Worm (Caenorhabditis elegans) whole organism, L4/young adult: Measurements from ENCODE around the gene sup-26.

Experiments used
- W03F9.2 ChIP-seq: fragments of 150-350 bp; optimal IDR thresholded peaks from 2 replicates; lab custom pipeline; 2014; ENCODE audit warnings: missing biosample characterization, missing genetic modification characterization
- dao-5 ChIP-seq: sonication (generic microtip); optimal IDR thresholded peaks from 2 replicates; lab custom pipeline; 2016; ENCODE audit warnings: missing genotype, missing genetic modification characterization, moderate library complexity, missing compliant biosample characterization
- him-1 ChIP-seq: sonication (generic microtip); optimal IDR thresholded peaks from 2 replicates; lab custom pipeline; 2016; ENCODE audit warnings: missing genotype, missing genetic modification reagents, missing genetic modification characterization, missing compliant biosample characterization

DNA sequence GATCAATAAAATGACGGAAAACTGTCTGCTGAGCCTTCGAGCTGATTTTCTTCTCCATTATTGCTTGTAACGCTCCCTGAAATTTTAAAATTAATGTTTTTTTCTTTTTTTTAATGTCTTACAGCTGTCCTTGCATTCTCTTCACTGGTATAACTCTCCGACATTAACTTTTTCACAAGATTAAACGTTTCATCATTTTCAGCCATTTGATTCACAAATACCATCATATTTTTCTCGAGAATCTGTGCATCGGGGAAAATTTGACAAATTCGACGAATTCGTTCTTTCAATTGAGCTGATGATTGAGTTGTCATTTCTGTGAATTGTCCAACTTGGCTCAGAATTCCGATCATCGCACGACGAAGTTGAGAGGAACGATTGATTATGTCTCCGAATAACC lies 29.3 kb upstream of the sup-26 start:
- no peak for TF ChIP-seq him-1 (tag; lab: Kevin White, UChicago)
- TF ChIP-seq dao-5 (tag; lab: Kevin White, UChicago), result no peak
- no peak for TF ChIP-seq W03F9.2
